Fruit fly (Drosophila melanogaster) whole organism, embryonic: ENCODE data around the gene CG10063.

Source experiments
- Ada2b ChIP-seq: fragments of 200-800 bp; sonication (Bioruptor generic); IDR thresholded peaks from 2 replicates; pipeline ENCODE4 v1.3.6; 2022; ENCODE audit warnings: missing biosample characterization, missing genetic modification characterization
- Asciz ChIP-seq: fragments of 200-800 bp; sonication (Bioruptor generic); optimal IDR thresholded peaks from 2 replicates; lab custom pipeline; 2017; ENCODE audit warnings: missing biosample characterization, mild to moderate bottlenecking, missing genetic modification characterization, missing genetic modification reagents
- Blimp-1 ChIP-seq: fragments of 200-800 bp; sonication (Bioruptor generic); optimal IDR thresholded peaks from 3 replicates; lab custom pipeline; 2018; ENCODE audit warnings: missing biosample characterization, missing genetic modification characterization, mild to moderate bottlenecking, moderate library complexity, missing genetic modification reagents
- CG12155 ChIP-seq: fragments of 200-800 bp; sonication (Bioruptor generic); optimal IDR thresholded peaks from 3 replicates; lab custom pipeline; 2016; ENCODE audit warnings: missing biosample characterization, missing genetic modification characterization
- CG1233 ChIP-seq: fragments of 200-800 bp; sonication (Bioruptor generic); optimal IDR thresholded peaks from 4 replicates; lab custom pipeline; 2018; ENCODE audit warnings: missing biosample characterization, mild to moderate bottlenecking, missing genetic modification characterization
- CG12659 ChIP-seq: fragments of 200-800 bp; sonication (Bioruptor generic); optimal IDR thresholded peaks from 3 replicates; lab custom pipeline; 2017; ENCODE audit warnings: mild to moderate bottlenecking, missing biosample characterization, missing genetic modification reagents, missing genetic modification characterization
- CG13287 ChIP-seq: fragments of 200-800 bp; sonication (Bioruptor generic); IDR thresholded peaks from 2 replicates; pipeline ENCODE4 v1.3.6; 2022; ENCODE audit warnings: missing biosample characterization, missing genetic modification characterization; ENCODE audit not compliant: partially characterized antibody
- CG1602 ChIP-seq: fragments of 200-800 bp; sonication (Bioruptor generic); optimal IDR thresholded peaks from 3 replicates; lab custom pipeline; 2016; ENCODE audit warnings: missing biosample characterization, missing genetic modification characterization
- CG16779 ChIP-seq: fragments of 200-800 bp; sonication (Bioruptor generic); IDR thresholded peaks from 2 replicates; pipeline ENCODE4 v1.3.6; 2022; ENCODE audit warnings: missing biosample characterization, missing genetic modification characterization
- CG30403 ChIP-seq: fragments of 200-800 bp; sonication (Bioruptor generic); optimal IDR thresholded peaks from 3 replicates; lab custom pipeline; 2016; ENCODE audit warnings: missing biosample characterization, missing genetic modification characterization
- CG31441 ChIP-seq: fragments of 200-800 bp; sonication (Bioruptor generic); IDR thresholded peaks from 2 replicates; pipeline ENCODE4 v1.3.6; 2022; ENCODE audit warnings: missing biosample characterization, missing genetic modification characterization
- CG3838 ChIP-seq: fragments of 200-800 bp; sonication (Bioruptor generic); optimal IDR thresholded peaks from 3 replicates; lab custom pipeline; 2016; ENCODE audit warnings: missing biosample characterization, missing genetic modification characterization
- CG3847 ChIP-seq: fragments of 200-800 bp; sonication (Bioruptor generic); IDR thresholded peaks from 2 replicates; pipeline ENCODE4 v1.3.6; 2022; ENCODE audit warnings: missing biosample characterization, missing genetic modification characterization
- CG4617 ChIP-seq: fragments of 200-800 bp; sonication (Bioruptor generic); optimal IDR thresholded peaks from 3 replicates; lab custom pipeline; 2016; ENCODE audit warnings: missing biosample characterization, missing genetic modification characterization, borderline replicate concordance
- CG6765 ChIP-seq: fragments of 200-800 bp; sonication (Bioruptor generic); optimal IDR thresholded peaks from 3 replicates; lab custom pipeline; 2017; ENCODE audit warnings: missing biosample characterization, mild to moderate bottlenecking, missing genetic modification characterization
- CHES-1-like ChIP-seq: fragments of 200-800 bp; sonication (Bioruptor generic); optimal IDR thresholded peaks from 2 replicates; lab custom pipeline; 2016; ENCODE audit warnings: missing biosample characterization, missing genetic modification characterization
- D ChIP-seq, 2 experiments: fragments of 200-800 bp in 1 of 2; fragments of >200 bp in 1 of 2; sonication (Bioruptor generic) in 1 of 2; optimal IDR thresholded peaks; 2 replicates in 1 of 2; 3 replicates in 1 of 2; lab custom pipeline; 2017; ENCODE audit warnings: mild to moderate bottlenecking in 1 of 2, missing biosample characterization in 1 of 2, missing genetic modification characterization in 1 of 2, missing genetic modification reagents in 1 of 2
- Dbx ChIP-seq: fragments of 200-800 bp; sonication (Bioruptor generic); IDR thresholded peaks from 3 replicates; pipeline ENCODE4 v1.3.6; 2022; ENCODE audit warnings: missing biosample characterization, missing genetic modification characterization
- Dref ChIP-seq: fragments of 200-800 bp; sonication (Bioruptor generic); IDR thresholded peaks from 2 replicates; pipeline ENCODE4 v1.3.6; 2022; ENCODE audit warnings: missing biosample characterization, missing genetic modification characterization
- Fer1 ChIP-seq: fragments of 200-800 bp; sonication (Bioruptor generic); optimal IDR thresholded peaks from 2 replicates; lab custom pipeline; 2017; ENCODE audit warnings: missing biosample characterization, mild to moderate bottlenecking, missing genetic modification characterization
- Hey ChIP-seq: fragments of 200-800 bp; sonication (Bioruptor generic); optimal IDR thresholded peaks from 3 replicates; lab custom pipeline; 2018; ENCODE audit warnings: missing biosample characterization, mild to moderate bottlenecking, missing genetic modification characterization
- Lhr ChIP-seq: fragments of 200-800 bp; sonication (Bioruptor generic); optimal IDR thresholded peaks from 3 replicates; lab custom pipeline; 2017; ENCODE audit warnings: mild to moderate bottlenecking, missing biosample characterization, missing genetic modification reagents, missing genetic modification characterization
- Mes4 ChIP-seq: fragments of 200-800 bp; sonication (Bioruptor generic); optimal IDR thresholded peaks from 2 replicates; lab custom pipeline; 2016; ENCODE audit warnings: missing biosample characterization, missing genetic modification characterization
- Ptx1 ChIP-seq: fragments of 200-800 bp; sonication (Bioruptor generic); IDR thresholded peaks from 2 replicates; pipeline ENCODE4 v1.3.6; 2022; ENCODE audit warnings: missing biosample characterization, missing genetic modification characterization
- Ravus ChIP-seq: fragments of 200-800 bp; sonication (Bioruptor generic); IDR thresholded peaks from 2 replicates; pipeline ENCODE4 v1.3.6; 2022; ENCODE audit warnings: missing biosample characterization, missing genetic modification characterization
- Rx ChIP-seq: fragments of 200-800 bp; sonication (Bioruptor generic); IDR thresholded peaks from 2 replicates; pipeline ENCODE4 v1.3.6; 2022; ENCODE audit warnings: missing biosample characterization, missing genetic modification characterization
- Spps ChIP-seq: fragments of 200-800 bp; sonication (Bioruptor generic); optimal IDR thresholded peaks from 2 replicates; lab custom pipeline; 2018; ENCODE audit warnings: missing biosample characterization, mild to moderate bottlenecking, missing genetic modification characterization
- ab ChIP-seq: fragments of 200-800 bp; sonication (Bioruptor generic); optimal IDR thresholded peaks from 2 replicates; lab custom pipeline; 2016; ENCODE audit warnings: missing biosample characterization, missing genetic modification characterization
- dpn ChIP-seq, 2 experiments: fragments of 200-800 bp; sonication (Bioruptor generic); optimal IDR thresholded peaks; 3 replicates each; lab custom pipeline; 2016; ENCODE audit warnings: missing biosample characterization in 2 of 2, missing genetic modification characterization in 2 of 2
- eve ChIP-seq, 2 experiments: fragments of >200 bp; optimal IDR thresholded peaks; 2 replicates each; lab custom pipeline; 2017; ENCODE audit warnings: missing biosample characterization in 2 of 2, missing genetic modification characterization in 2 of 2
- gsb-n ChIP-seq: fragments of 200-800 bp; sonication (Bioruptor generic); optimal IDR thresholded peaks from 3 replicates; lab custom pipeline; 2018; ENCODE audit warnings: missing biosample characterization, mild to moderate bottlenecking, missing genetic modification characterization
- her ChIP-seq: fragments of 200-800 bp; sonication (Bioruptor generic); optimal IDR thresholded peaks from 2 replicates; lab custom pipeline; 2016; ENCODE audit warnings: missing biosample characterization, missing genetic modification characterization
- lbe ChIP-seq: fragments of 200-800 bp; sonication (Bioruptor generic); optimal IDR thresholded peaks from 2 replicates; lab custom pipeline; 2016; ENCODE audit warnings: missing biosample characterization, mild to moderate bottlenecking, missing genetic modification characterization
- mirr ChIP-seq: fragments of 200-800 bp; sonication (Bioruptor generic); optimal IDR thresholded peaks from 3 replicates; lab custom pipeline; 2018; ENCODE audit warnings: missing biosample characterization, mild to moderate bottlenecking, missing genetic modification characterization
- mld ChIP-seq: fragments of 200-800 bp; sonication (Bioruptor generic); IDR thresholded peaks from 3 replicates; pipeline ENCODE4 v1.3.6; 2022; ENCODE audit warnings: missing biosample characterization, missing genetic modification characterization; ENCODE audit not compliant: partially characterized antibody
- odd ChIP-seq: fragments of 200-800 bp; sonication (Bioruptor generic); optimal IDR thresholded peaks from 2 replicates; lab custom pipeline; 2017; ENCODE audit warnings: missing biosample characterization, mild to moderate bottlenecking, missing genetic modification characterization
- pum ChIP-seq: fragments of 200-800 bp; sonication (Bioruptor generic); optimal IDR thresholded peaks from 2 replicates; lab custom pipeline; 2016; ENCODE audit warnings: missing biosample characterization, missing genetic modification characterization
- run ChIP-seq: fragments of 200-800 bp; sonication (Bioruptor generic); optimal IDR thresholded peaks from 3 replicates; lab custom pipeline; 2018; ENCODE audit warnings: missing biosample characterization, mild to moderate bottlenecking, missing genetic modification characterization
- shn ChIP-seq: fragments of 200-800 bp; sonication (Bioruptor generic); optimal IDR thresholded peaks from 3 replicates; lab custom pipeline; 2016; ENCODE audit warnings: missing biosample characterization, missing genetic modification characterization
- sim ChIP-seq: fragments of 200-800 bp; sonication (Bioruptor generic); IDR thresholded peaks from 2 replicates; pipeline ENCODE4 v1.3.6; 2022; ENCODE audit warnings: missing biosample characterization, missing genetic modification characterization
- stc ChIP-seq: fragments of 200-800 bp; sonication (Bioruptor generic); IDR thresholded peaks from 2 replicates; pipeline ENCODE4 v1.3.6; 2022; ENCODE audit warnings: missing biosample characterization, missing genetic modification characterization
- tio ChIP-seq: fragments of 200-800 bp; sonication (Bioruptor generic); optimal IDR thresholded peaks from 2 replicates; lab custom pipeline; 2017; ENCODE audit warnings: missing biosample characterization, missing genetic modification characterization, inconsistent platforms
- tup ChIP-seq: fragments of 200-800 bp; sonication (Bioruptor generic); optimal IDR thresholded peaks from 2 replicates; lab custom pipeline; 2016; ENCODE audit warnings: missing biosample characterization, mild to moderate bottlenecking, missing genetic modification characterization, moderate library complexity
- unpg ChIP-seq: fragments of 200-800 bp; sonication (Bioruptor generic); optimal IDR thresholded peaks from 3 replicates; lab custom pipeline; 2018; ENCODE audit warnings: missing biosample characterization, mild to moderate bottlenecking, missing genetic modification characterization, moderate library complexity
- vnd ChIP-seq: fragments of 200-800 bp; sonication (Bioruptor generic); IDR thresholded peaks from 3 replicates; pipeline ENCODE4 v1.3.6; 2022; ENCODE audit warnings: missing biosample characterization, missing genetic modification characterization; ENCODE audit not compliant: partially characterized antibody
- wek ChIP-seq: fragments of 200-800 bp; sonication (Bioruptor generic); optimal IDR thresholded peaks from 3 replicates; lab custom pipeline; 2018; ENCODE audit warnings: missing biosample characterization, mild to moderate bottlenecking, missing genetic modification characterization, moderate library complexity
- wor ChIP-seq: fragments of 200-800 bp; sonication (Bioruptor generic); IDR thresholded peaks from 2 replicates; pipeline ENCODE4 v1.3.6; 2022; ENCODE audit warnings: missing biosample characterization, missing genetic modification characterization
- zen2 ChIP-seq: fragments of 200-800 bp; sonication (Bioruptor generic); IDR thresholded peaks from 3 replicates; pipeline ENCODE4 v1.3.6; 2022; ENCODE audit warnings: missing biosample characterization, missing genetic modification characterization; ENCODE audit not compliant: partially characterized antibody

The CG10063 gene

dm6 chr3L:6979387-6980249, 7.4 kb upstream of the CG10063 start, which contains the start of gene Galphai (continued):
- TF ChIP-seq pum (GFP tag; lab: Kevin White, UChicago): peak; percentile 37
- no peak for TF ChIP-seq wor (GFP tag; lab: Robert Waterston, UW)
- TF ChIP-seq CG16779 (GFP tag; lab: Robert Waterston, UW): no peak
- no peak for TF ChIP-seq Ptx1 (GFP tag; lab: Robert Waterston, UW)
- no peak for TF ChIP-seq Asciz (GFP tag; lab: Kevin White, UChicago)
- TF ChIP-seq Mes4 (GFP tag; lab: Kevin White, UChicago): peak; percentile 27
- peak; percentile 6 for TF ChIP-seq CG1602 (GFP tag; lab: Kevin White, UChicago)
- peak; percentile 58 for TF ChIP-seq shn
- peak; percentile 57; the same call in 1 of the 3 replicates for TF ChIP-seq Dbx (GFP tag; lab: Robert Waterston, UW)
- TF ChIP-seq CG4617: peak; percentile 91
- no peak for TF ChIP-seq zen2
- TF ChIP-seq mirr (GFP tag; lab: Kevin White, UChicago): peak; percentile 28
- no peak for TF ChIP-seq Hey
- TF ChIP-seq Spps (tag; lab: Kevin White, UChicago): peak; percentile 15
- TF ChIP-seq Rx: no peak
- TF ChIP-seq unpg: no peak
- TF ChIP-seq Ada2b (GFP tag; lab: Robert Waterston, UW): no peak
- TF ChIP-seq run (tag; lab: Kevin White, UChicago): peak; percentile 51
- peak; percentile 55 for TF ChIP-seq CHES-1-like (GFP tag; lab: Kevin White, UChicago)
- TF ChIP-seq her (GFP tag; lab: Kevin White, UChicago): peak; percentile 64
- TF ChIP-seq tup (GFP tag; lab: Kevin White, UChicago): no peak
- peak; percentile 100 for TF ChIP-seq Lhr (GFP tag; lab: Kevin White, UChicago)
- TF ChIP-seq odd (GFP tag; lab: Kevin White, UChicago): no peak
- TF ChIP-seq sim (GFP tag; lab: Robert Waterston, UW): 0 out of 2 replicates have a peak, but pooled peaks have one; percentile 16
- TF ChIP-seq lbe (GFP tag; lab: Kevin White, UChicago): no peak
- no peak for TF ChIP-seq tio (GFP tag; lab: Kevin White, UChicago)
- TF ChIP-seq Dref (GFP tag; lab: Robert Waterston, UW): peak; percentile 53
- peak; percentile 76 for TF ChIP-seq CG12659 (GFP tag; lab: Kevin White, UChicago)
- TF ChIP-seq CG1233 (GFP tag; lab: Kevin White, UChicago): no peak
- no peak for TF ChIP-seq Fer1 (GFP tag; lab: Kevin White, UChicago)
- no peak for TF ChIP-seq wek (GFP tag; lab: Kevin White, UChicago)
- TF ChIP-seq stc (GFP tag; lab: Robert Waterston, UW): no peak
- no peak for TF ChIP-seq CG31441 (GFP tag; lab: Robert Waterston, UW)
- peak; percentile 66 for TF ChIP-seq gsb-n (tag; lab: Kevin White, UChicago)
- TF ChIP-seq CG12155 (GFP tag; lab: Kevin White, UChicago): peak; percentile 27
- TF ChIP-seq dpn (GFP tag; optimal IDR thresholded peaks at IDR 0.05; lab: Kevin White, UChicago): peak; percentile 38 to 45
- no peak for TF ChIP-seq mld (GFP tag; lab: Robert Waterston, UW)
- no peak for TF ChIP-seq eve (GFP tag; optimal IDR thresholded peaks at IDR 0.05; lab: Kevin White, UChicago)
- no peak for TF ChIP-seq ab (GFP tag; lab: Kevin White, UChicago)
- TF ChIP-seq CG3838: no peak
- TF ChIP-seq CG13287 (GFP tag; lab: Robert Waterston, UW): peak; percentile 72
- TF ChIP-seq Blimp-1 (GFP tag; lab: Kevin White, UChicago): no peak
- TF ChIP-seq CG30403 (GFP tag; lab: Kevin White, UChicago): peak; percentile 7
- TF ChIP-seq CG6765 (GFP tag; lab: Kevin White, UChicago): no peak
- no peak for TF ChIP-seq Ravus
- TF ChIP-seq CG3847: peak; percentile 93
- peak; percentile 53 for TF ChIP-seq D (optimal IDR thresholded peaks at IDR 0.05; lab: Kevin White, UChicago)
- no peak for TF ChIP-seq D (GFP tag; optimal IDR thresholded peaks at IDR 0.05; lab: Kevin White, UChicago)
- no peak for TF ChIP-seq vnd
